Fruit fly (Drosophila melanogaster) whole organism, embryonic: Measurements from ENCODE around the gene Prosbeta2.
A peak's percentile ranks its signal among the peaks of the same experiment; 100 is the strongest.

Source experiments
- Aef1 ChIP-seq: fragments of 200-800 bp; sonication (Bioruptor generic); IDR thresholded peaks from 3 replicates; pipeline ENCODE4 v1.3.6; 2022; ENCODE audit warnings: missing biosample characterization, missing genetic modification characterization
- CG10267 ChIP-seq: fragments of 200-800 bp; sonication (Bioruptor generic); optimal IDR thresholded peaks from 2 replicates; lab custom pipeline; 2018; ENCODE audit warnings: missing biosample characterization, mild to moderate bottlenecking, missing genetic modification characterization, moderate library complexity
- CG12744 ChIP-seq: fragments of 200-800 bp; sonication (Bioruptor generic); optimal IDR thresholded peaks from 2 replicates; lab custom pipeline; 2016; ENCODE audit warnings: missing biosample characterization, missing genetic modification characterization
- CG13424 ChIP-seq: fragments of 200-800 bp; sonication (Bioruptor generic); optimal IDR thresholded peaks from 2 replicates; lab custom pipeline; 2019; ENCODE audit warnings: missing biosample characterization, mild to moderate bottlenecking, missing genetic modification characterization, moderate library complexity
- CG13775 ChIP-seq: fragments of 200-800 bp; sonication (Bioruptor generic); optimal IDR thresholded peaks from 3 replicates; lab custom pipeline; 2017; ENCODE audit warnings: missing biosample characterization, mild to moderate bottlenecking, missing genetic modification characterization
- CG1603 ChIP-seq: fragments of 200-800 bp; sonication (Bioruptor generic); optimal IDR thresholded peaks from 2 replicates; lab custom pipeline; 2019; ENCODE audit warnings: missing biosample characterization, mild to moderate bottlenecking, missing genetic modification characterization, moderate library complexity
- CG16813 ChIP-seq: fragments of 200-800 bp; sonication (Bioruptor generic); IDR thresholded peaks from 3 replicates; pipeline ENCODE4 v1.3.6; 2022; ENCODE audit warnings: missing biosample characterization, missing genetic modification characterization; ENCODE audit not compliant: partially characterized antibody
- CG17359 ChIP-seq: fragments of 200-800 bp; sonication (Bioruptor generic); optimal IDR thresholded peaks from 3 replicates; lab custom pipeline; 2018; ENCODE audit warnings: missing biosample characterization, mild to moderate bottlenecking, missing genetic modification characterization, moderate library complexity
- CG17802 ChIP-seq: fragments of 200-800 bp; sonication (Bioruptor generic); optimal IDR thresholded peaks from 2 replicates; lab custom pipeline; 2018; ENCODE audit warnings: missing biosample characterization, mild to moderate bottlenecking, missing genetic modification characterization, moderate library complexity
- CG17829 ChIP-seq: fragments of 200-800 bp; optimal IDR thresholded peaks from 2 replicates; lab custom pipeline; 2019; ENCODE audit warnings: missing biosample characterization, mild to moderate bottlenecking, missing genetic modification characterization, moderate library complexity
- CG2116 ChIP-seq: fragments of 200-800 bp; sonication (Bioruptor generic); optimal IDR thresholded peaks from 3 replicates; lab custom pipeline; 2018; ENCODE audit warnings: missing biosample characterization, mild to moderate bottlenecking, missing genetic modification characterization
- CG31388 ChIP-seq: fragments of 200-800 bp; sonication (Bioruptor generic); optimal IDR thresholded peaks from 2 replicates; lab custom pipeline; 2016; ENCODE audit warnings: missing biosample characterization, missing genetic modification characterization
- CG3847 ChIP-seq: fragments of 200-800 bp; sonication (Bioruptor generic); IDR thresholded peaks from 2 replicates; pipeline ENCODE4 v1.3.6; 2022; ENCODE audit warnings: missing biosample characterization, missing genetic modification characterization
- CG42726 ChIP-seq: fragments of 200-800 bp; sonication (Bioruptor generic); IDR thresholded peaks from 2 replicates; pipeline ENCODE4 v1.3.6; 2022; ENCODE audit warnings: missing biosample characterization, missing genetic modification characterization; ENCODE audit not compliant: partially characterized antibody
- CG4617 ChIP-seq: fragments of 200-800 bp; sonication (Bioruptor generic); optimal IDR thresholded peaks from 3 replicates; lab custom pipeline; 2016; ENCODE audit warnings: missing biosample characterization, missing genetic modification characterization, borderline replicate concordance
- CG7372 ChIP-seq: fragments of 200-800 bp; sonication (Bioruptor generic); IDR thresholded peaks from 2 replicates; pipeline ENCODE4 v1.3.6; 2022; ENCODE audit warnings: missing biosample characterization, missing genetic modification characterization
- CG7786 ChIP-seq: fragments of 200-800 bp; sonication (Bioruptor generic); optimal IDR thresholded peaks from 2 replicates; lab custom pipeline; 2016; ENCODE audit warnings: missing biosample characterization, missing genetic modification characterization
- CG8924 ChIP-seq: fragments of 200-800 bp; optimal IDR thresholded peaks from 3 replicates; lab custom pipeline; 2019; ENCODE audit warnings: missing biosample characterization, mild to moderate bottlenecking, missing genetic modification characterization, moderate library complexity
- CG9727 ChIP-seq: fragments of 200-800 bp; sonication (Bioruptor generic); optimal IDR thresholded peaks from 3 replicates; lab custom pipeline; 2017; ENCODE audit warnings: missing biosample characterization, mild to moderate bottlenecking, missing genetic modification characterization
- D ChIP-seq, 2 experiments: fragments of 200-800 bp in 1 of 2; fragments of >200 bp in 1 of 2; sonication (Bioruptor generic) in 1 of 2; optimal IDR thresholded peaks; 2 replicates in 1 of 2; 3 replicates in 1 of 2; lab custom pipeline; 2017; ENCODE audit warnings: mild to moderate bottlenecking in 1 of 2, missing biosample characterization in 1 of 2, missing genetic modification characterization in 1 of 2, missing genetic modification reagents in 1 of 2
- D19A ChIP-seq: fragments of 200-800 bp; optimal IDR thresholded peaks from 3 replicates; lab custom pipeline; 2019; ENCODE audit warnings: missing biosample characterization, mild to moderate bottlenecking, missing genetic modification characterization, moderate library complexity
- H15 ChIP-seq: fragments of 200-800 bp; sonication (Bioruptor generic); IDR thresholded peaks from 3 replicates; pipeline ENCODE4 v1.3.6; 2022; ENCODE audit warnings: missing biosample characterization, missing genetic modification characterization
- HLH4C ChIP-seq: fragments of 200-800 bp; sonication (Bioruptor generic); IDR thresholded peaks from 3 replicates; pipeline ENCODE4 v1.3.6; 2022; ENCODE audit warnings: missing biosample characterization, missing genetic modification characterization; ENCODE audit not compliant: partially characterized antibody
- Lim3 ChIP-seq: fragments of 200-800 bp; sonication (Bioruptor generic); IDR thresholded peaks from 2 replicates; pipeline ENCODE4 v1.3.6; 2022; ENCODE audit warnings: missing biosample characterization, missing genetic modification characterization
- Oaz ChIP-seq: fragments of 200-800 bp; sonication (Bioruptor generic); IDR thresholded peaks from 2 replicates; pipeline ENCODE4 v1.3.6; 2022; ENCODE audit warnings: missing biosample characterization, missing genetic modification characterization
- amos ChIP-seq: fragments of 200-800 bp; sonication (Bioruptor generic); IDR thresholded peaks from 2 replicates; pipeline ENCODE4 v1.3.6; 2022; ENCODE audit warnings: missing biosample characterization, missing genetic modification characterization; ENCODE audit not compliant: partially characterized antibody
- bab2 ChIP-seq: fragments of 200-800 bp; sonication (Bioruptor generic); optimal IDR thresholded peaks from 2 replicates; lab custom pipeline; 2016; ENCODE audit warnings: missing biosample characterization, missing genetic modification characterization
- bcd ChIP-seq: fragments of 200-800 bp; sonication (Bioruptor generic); optimal IDR thresholded peaks from 2 replicates; lab custom pipeline; 2017; ENCODE audit warnings: missing biosample characterization, mild to moderate bottlenecking, missing genetic modification characterization
- ci ChIP-seq: fragments of 200-800 bp; sonication (Bioruptor generic); IDR thresholded peaks from 3 replicates; pipeline ENCODE4 v1.3.6; 2022; ENCODE audit warnings: missing biosample characterization, missing genetic modification characterization
- emc ChIP-seq: fragments of 200-800 bp; sonication (Bioruptor generic); optimal IDR thresholded peaks from 2 replicates; lab custom pipeline; 2016; ENCODE audit warnings: missing biosample characterization, missing genetic modification characterization
- insv ChIP-seq, 2 experiments: fragments of 200-800 bp; sonication (Bioruptor generic); optimal IDR thresholded peaks; 3 replicates each; lab custom pipeline; 2016 to 2018; ENCODE audit warnings: missing biosample characterization in 2 of 2, missing genetic modification characterization in 2 of 2
- inv ChIP-seq: fragments of 200-800 bp; sonication (Bioruptor generic); IDR thresholded peaks from 2 replicates; pipeline ENCODE4 v1.3.6; 2022; ENCODE audit warnings: missing biosample characterization, missing genetic modification characterization; ENCODE audit not compliant: partially characterized antibody
- pan ChIP-seq, 4 experiments: fragments of >200 bp in 3 of 4; fragments of 200-800 bp in 1 of 4; sonication (Bioruptor generic) in 1 of 4; optimal IDR thresholded peaks in 3 of 4; IDR thresholded peaks in 1 of 4; 2 replicates each; pipeline versions ENCODE4 v1.3.6 to Lab custom; 2017 to 2022; ENCODE audit warnings: missing biosample characterization in 2 of 4, missing genetic modification characterization in 2 of 4, mixed read lengths in 1 of 4
- pho ChIP-seq: fragments of 200-800 bp; sonication (Bioruptor generic); optimal IDR thresholded peaks from 2 replicates; lab custom pipeline; 2016; ENCODE audit warnings: missing biosample characterization, missing genetic modification characterization
- phol ChIP-seq: fragments of 200-800 bp; sonication (Bioruptor generic); optimal IDR thresholded peaks from 3 replicates; lab custom pipeline; 2018; ENCODE audit warnings: missing biosample characterization, mild to moderate bottlenecking, missing genetic modification characterization, moderate library complexity
- pnt ChIP-seq: fragments of 200-800 bp; sonication (Bioruptor generic); optimal IDR thresholded peaks from 3 replicates; lab custom pipeline; 2016; ENCODE audit warnings: missing biosample characterization, missing genetic modification characterization
- sens ChIP-seq: fragments of 200-800 bp; sonication (Bioruptor generic); peaks from one replicate; lab custom pipeline; 2016; ENCODE audit warnings: missing biosample characterization, missing genetic modification characterization
- sisA ChIP-seq: fragments of 200-800 bp; sonication (Bioruptor generic); IDR thresholded peaks from 2 replicates; pipeline ENCODE4 v1.3.6; 2022; ENCODE audit warnings: missing biosample characterization, missing genetic modification characterization
- sqz ChIP-seq: fragments of 200-800 bp; sonication (Bioruptor generic); optimal IDR thresholded peaks from 3 replicates; lab custom pipeline; 2018; ENCODE audit warnings: missing biosample characterization, mild to moderate bottlenecking, missing genetic modification characterization
- tap ChIP-seq: fragments of 200-800 bp; optimal IDR thresholded peaks from 3 replicates; lab custom pipeline; 2019; ENCODE audit warnings: missing biosample characterization, mild to moderate bottlenecking, missing genetic modification characterization, moderate library complexity
- tin ChIP-seq: fragments of 200-800 bp; sonication (Bioruptor generic); optimal IDR thresholded peaks from 3 replicates; lab custom pipeline; 2016; ENCODE audit warnings: missing biosample characterization, missing genetic modification characterization
- tll ChIP-seq, 2 experiments: fragments of 200-800 bp in 1 of 2; fragments of >200 bp in 1 of 2; sonication (Bioruptor generic) in 1 of 2; optimal IDR thresholded peaks; 2 replicates each; lab custom pipeline; 2017 to 2019; ENCODE audit warnings: missing biosample characterization in 2 of 2, missing genetic modification characterization in 2 of 2, mild to moderate bottlenecking in 1 of 2, moderate library complexity in 1 of 2
- trh ChIP-seq: fragments of 200-800 bp; sonication (Bioruptor generic); optimal IDR thresholded peaks from 2 replicates; lab custom pipeline; 2016; ENCODE audit warnings: missing biosample characterization, missing genetic modification characterization
- ttk ChIP-seq: fragments of 200-800 bp; sonication (Bioruptor generic); IDR thresholded peaks from 2 replicates; pipeline ENCODE4 v2.1.2; 2022; ENCODE audit warnings: missing biosample characterization, missing genetic modification characterization
- vvl ChIP-seq: fragments of 200-800 bp; sonication (Bioruptor generic); IDR thresholded peaks from 2 replicates; pipeline ENCODE4 v1.3.6; 2022; ENCODE audit warnings: missing biosample characterization, missing genetic modification characterization
- zen2 ChIP-seq: fragments of 200-800 bp; sonication (Bioruptor generic); IDR thresholded peaks from 3 replicates; pipeline ENCODE4 v1.3.6; 2022; ENCODE audit warnings: missing biosample characterization, missing genetic modification characterization; ENCODE audit not compliant: partially characterized antibody
- zfh1 ChIP-seq: fragments of 200-800 bp; sonication (Bioruptor generic); IDR thresholded peaks from 3 replicates; pipeline ENCODE4 v1.3.6; 2022; ENCODE audit warnings: missing biosample characterization, missing genetic modification characterization

Prosbeta2 gene

dm6 chr3L:14999284-15000019 is at the start of gene Prosbeta2, which contains the start of gene mRpL39 (continued):
- TF ChIP-seq CG1603: no peak
- peak; percentile 65 for TF ChIP-seq CG8924 (tag; lab: Kevin White, UChicago)
- TF ChIP-seq tll (GFP tag; optimal IDR thresholded peaks at IDR 0.05; lab: Kevin White, UChicago): no peak
- TF ChIP-seq HLH4C (GFP tag; lab: Robert Waterston, UW): peak; percentile 92
- TF ChIP-seq CG12744 (GFP tag; lab: Kevin White, UChicago): no peak
- peak; percentile 65 for TF ChIP-seq tin (GFP tag; lab: Kevin White, UChicago)
- no peak for TF ChIP-seq pnt (GFP tag; lab: Kevin White, UChicago)
- no peak for TF ChIP-seq CG13775 (GFP tag; lab: Kevin White, UChicago)
- TF ChIP-seq zfh1 (GFP tag; lab: Robert Waterston, UW): peak; percentile 68; the same call in 2 of the 3 replicates
- TF ChIP-seq pan (optimal IDR thresholded peaks at IDR 0.05; lab: Kevin White, UChicago): no peak
- TF ChIP-seq pan (GFP tag; optimal IDR thresholded peaks at IDR 0.05 in 1 of 2, IDR thresholded peaks at IDR 0.05 in 1 of 2): peak in 1 of 2 experiments; percentile 78
- TF ChIP-seq CG17359 (tag; lab: Kevin White, UChicago): peak; percentile 15
- peak; percentile 69 for TF ChIP-seq sens (GFP tag; lab: Kevin White, UChicago)
- TF ChIP-seq CG42726: peak; percentile 77
- peak; percentile 58 for TF ChIP-seq phol (tag; lab: Kevin White, UChicago)
- TF ChIP-seq H15 (GFP tag; lab: Robert Waterston, UW): 0 out of 3 replicates have a peak, but pooled peaks have one; percentile 19
- TF ChIP-seq bab2 (GFP tag; lab: Kevin White, UChicago): no peak
- peak; percentile 47 for TF ChIP-seq CG9727 (GFP tag; lab: Kevin White, UChicago)
- peak; percentile 77; the same call in 2 of the 3 replicates for TF ChIP-seq zen2 (GFP tag; lab: Robert Waterston, UW)
- peak; percentile 10; the same call in 1 of the 3 replicates for TF ChIP-seq ci (GFP tag; lab: Robert Waterston, UW)
- TF ChIP-seq CG10267 (tag; lab: Kevin White, UChicago): peak; percentile 76
- TF ChIP-seq Aef1 (GFP tag; lab: Robert Waterston, UW): peak; percentile 62
- peak; percentile 85 for TF ChIP-seq amos (GFP tag; lab: Robert Waterston, UW)
- TF ChIP-seq inv (GFP tag; lab: Robert Waterston, UW): peak; percentile 91
- peak; percentile 79 for TF ChIP-seq CG17829
- TF ChIP-seq insv (GFP tag; optimal IDR thresholded peaks at IDR 0.05; lab: Kevin White, UChicago): no peak
- peak; percentile 32 for TF ChIP-seq tap (tag; lab: Kevin White, UChicago)
- TF ChIP-seq pho: no peak
- TF ChIP-seq emc (GFP tag; lab: Kevin White, UChicago): no peak
- no peak for TF ChIP-seq CG4617 (GFP tag; lab: Kevin White, UChicago)
- peak; percentile 44 for TF ChIP-seq bcd
- no peak for TF ChIP-seq CG7786 (GFP tag; lab: Kevin White, UChicago)
- TF ChIP-seq CG17802 (tag; lab: Kevin White, UChicago): no peak
- TF ChIP-seq sqz (GFP tag; lab: Kevin White, UChicago): no peak
- TF ChIP-seq D (optimal IDR thresholded peaks at IDR 0.05; lab: Kevin White, UChicago): no peak
- peak; percentile 30 for TF ChIP-seq D (GFP tag; optimal IDR thresholded peaks at IDR 0.05; lab: Kevin White, UChicago)
- TF ChIP-seq Lim3 (GFP tag; lab: Robert Waterston, UW): no peak
- TF ChIP-seq CG7372 (GFP tag; lab: Robert Waterston, UW): peak; percentile 47
- TF ChIP-seq CG13424 (tag; lab: Kevin White, UChicago): no peak
- TF ChIP-seq trh (GFP tag; lab: Kevin White, UChicago): no peak
- TF ChIP-seq Oaz (GFP tag; lab: Robert Waterston, UW): no peak
- peak; percentile 30; the same call in 1 of the 2 replicates for TF ChIP-seq ttk (GFP tag; lab: Robert Waterston, UW)
- peak; percentile 94 for TF ChIP-seq CG16813
- peak; percentile 52 for TF ChIP-seq CG3847 (GFP tag; lab: Robert Waterston, UW)
- TF ChIP-seq CG31388 (GFP tag; lab: Kevin White, UChicago): peak; percentile 14
- TF ChIP-seq vvl: peak; percentile 83
- TF ChIP-seq CG2116 (GFP tag; lab: Kevin White, UChicago): peak; percentile 46
- TF ChIP-seq sisA: peak; percentile 68
- TF ChIP-seq D19A (tag; lab: Kevin White, UChicago): peak; percentile 68
